Worm (Caenorhabditis elegans): ENCODE measurements around the gene AH6.3.

ce11 chrII:9516836-9517235 lies 2.0 kb upstream of the AH6.3 start, which contains the start of gene gcy-1:
- TF ChIP-seq dao-5 (tag; optimal IDR thresholded peaks at IDR 0.05), result no peak
- no peak for TF ChIP-seq him-1 (tag; optimal IDR thresholded peaks at IDR 0.05)

Data from whole organism, L4/young adult.